Fruit fly (Drosophila melanogaster): ENCODE measurements around the gene CG43317.

DNA sequence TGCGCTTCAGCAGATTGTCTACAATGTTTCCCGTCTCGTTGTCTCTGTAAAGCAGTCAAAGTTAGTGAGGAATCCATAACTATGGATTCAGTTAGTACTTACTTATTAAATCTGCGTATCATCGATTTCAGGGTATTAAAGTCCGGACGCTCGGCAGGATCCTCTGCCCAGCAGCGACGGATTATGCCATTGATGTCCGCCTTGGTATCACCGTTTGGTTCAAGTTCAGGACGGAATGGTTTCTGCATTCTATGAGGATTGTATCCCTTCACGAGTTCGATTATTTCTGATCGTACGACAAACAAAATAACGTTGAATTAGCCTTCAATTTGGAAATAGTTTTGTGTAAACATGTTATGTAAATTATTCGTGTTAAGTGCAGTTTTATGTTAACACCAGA is 25.7 kb upstream of the CG43317 start, which contains the start of gene CG9632:
- TF ChIP-seq D1 (tag; optimal IDR thresholded peaks at IDR 0.05) (no peak), fd96Ca (GFP tag; IDR thresholded peaks at IDR 0.05) (no peak), CG4496 (GFP tag; IDR thresholded peaks at IDR 0.05) (no peak), EcR (GFP tag; optimal IDR thresholded peaks at IDR 0.05) (no peak)

Measured in whole organism, pupa.